Worm (Caenorhabditis elegans) whole organism, late embryonic: Measurements from ENCODE around the gene F09B12.5.
A peak's percentile ranks its signal among the peaks of the same experiment; 100 is the strongest.

ENCODE experiments used
- C08G9.2 ChIP-seq: sonication (generic microtip); optimal IDR thresholded peaks from 2 replicates; lab custom pipeline; 2016; ENCODE audit warnings: mild to moderate bottlenecking, missing genetic modification characterization, moderate library complexity, missing compliant biosample characterization
- F13H6.1 ChIP-seq: sonication (generic microtip); optimal IDR thresholded peaks from 2 replicates; lab custom pipeline; 2016; ENCODE audit warnings: missing genetic modification characterization, missing compliant biosample characterization
- Y22D7AL.16 ChIP-seq: sonication (generic microtip); optimal IDR thresholded peaks from 2 replicates; lab custom pipeline; 2016; ENCODE audit warnings: missing genetic modification characterization, missing compliant biosample characterization
- ahr-1 ChIP-seq: sonication (generic microtip); optimal IDR thresholded peaks from 2 replicates; lab custom pipeline; 2016; ENCODE audit warnings: missing genetic modification characterization, missing compliant biosample characterization
- ceh-14 ChIP-seq: sonication (generic microtip); optimal IDR thresholded peaks from 2 replicates; lab custom pipeline; 2016; ENCODE audit warnings: missing genotype, missing genetic modification characterization, missing compliant biosample characterization
- ceh-2 ChIP-seq: sonication (generic microtip); optimal IDR thresholded peaks from 2 replicates; lab custom pipeline; 2016; ENCODE audit warnings: missing genotype, missing genetic modification characterization, missing compliant biosample characterization
- ceh-22 ChIP-seq: sonication (generic microtip); optimal IDR thresholded peaks from 2 replicates; lab custom pipeline; 2017; ENCODE audit warnings: missing biosample characterization, missing genetic modification characterization
- ceh-24 ChIP-seq: sonication (generic microtip); optimal IDR thresholded peaks from 2 replicates; lab custom pipeline; 2016; ENCODE audit warnings: mild to moderate bottlenecking, missing genetic modification characterization, missing compliant biosample characterization
- ceh-30 ChIP-seq: fragments of 150-350 bp; optimal IDR thresholded peaks from 2 replicates; lab custom pipeline; 2014; ENCODE audit warnings: missing biosample characterization, missing genetic modification characterization
- ceh-31 ChIP-seq: sonication (generic microtip); optimal IDR thresholded peaks from 2 replicates; lab custom pipeline; 2016; ENCODE audit warnings: missing genetic modification characterization, missing compliant biosample characterization
- ceh-48 ChIP-seq: sonication (generic microtip); optimal IDR thresholded peaks from 2 replicates; lab custom pipeline; 2016; ENCODE audit warnings: missing genetic modification characterization, inconsistent platforms, missing compliant biosample characterization
- ceh-9 ChIP-seq: sonication (generic microtip); optimal IDR thresholded peaks from 2 replicates; lab custom pipeline; 2016; ENCODE audit warnings: mild to moderate bottlenecking, missing genetic modification characterization, inconsistent platforms, missing compliant biosample characterization
- che-1 ChIP-seq: sonication (generic microtip); optimal IDR thresholded peaks from 2 replicates; lab custom pipeline; 2016; ENCODE audit warnings: mild to moderate bottlenecking, missing genetic modification characterization, missing compliant biosample characterization
- dmd-4 ChIP-seq: sonication (generic microtip); optimal IDR thresholded peaks from 2 replicates; lab custom pipeline; 2016; ENCODE audit warnings: borderline replicate concordance, missing genetic modification characterization, missing compliant biosample characterization
- elt-2 ChIP-seq: sonication (generic microtip); optimal IDR thresholded peaks from 2 replicates; lab custom pipeline; 2016; ENCODE audit warnings: missing genetic modification reagents, missing genetic modification characterization, missing compliant biosample characterization
- elt-4 ChIP-seq: sonication (generic microtip); optimal IDR thresholded peaks from 2 replicates; lab custom pipeline; 2016; ENCODE audit warnings: missing genetic modification characterization, missing compliant biosample characterization
- ets-4 ChIP-seq: sonication (generic microtip); optimal IDR thresholded peaks from 2 replicates; lab custom pipeline; 2016; ENCODE audit warnings: missing genetic modification characterization, missing compliant biosample characterization
- gmeb-2 ChIP-seq: sonication (generic microtip); optimal IDR thresholded peaks from 2 replicates; lab custom pipeline; 2016; ENCODE audit warnings: missing genetic modification characterization, inconsistent platforms, missing compliant biosample characterization
- hlh-13 ChIP-seq: fragments of 200-800 bp; sonication (Bioruptor generic); optimal IDR thresholded peaks from 2 replicates; lab custom pipeline; 2018; ENCODE audit warnings: mild to moderate bottlenecking, missing genetic modification characterization, missing compliant biosample characterization
- hlh-30 ChIP-seq: sonication (generic microtip); optimal IDR thresholded peaks from 2 replicates; lab custom pipeline; 2017; ENCODE audit warnings: antibody characterized with exemption, missing genetic modification characterization, missing compliant biosample characterization; ENCODE audit not compliant: insufficient read depth
- hlh-6 ChIP-seq: sonication (generic microtip); optimal IDR thresholded peaks from 2 replicates; lab custom pipeline; 2016; ENCODE audit warnings: missing genotype, missing genetic modification characterization, missing compliant biosample characterization
- hlh-8 ChIP-seq: sonication (generic microtip); optimal IDR thresholded peaks from 2 replicates; lab custom pipeline; 2016; ENCODE audit warnings: missing genotype, missing genetic modification characterization, missing compliant biosample characterization
- nfya-1 ChIP-seq: sonication (generic microtip); optimal IDR thresholded peaks from 2 replicates; lab custom pipeline; 2017; ENCODE audit warnings: missing genetic modification characterization, mild to moderate bottlenecking, missing compliant biosample characterization, antibody characterized with exemption, moderate library complexity
- npax-4 ChIP-seq: sonication (generic microtip); optimal IDR thresholded peaks from 2 replicates; lab custom pipeline; 2016; ENCODE audit warnings: missing genetic modification characterization, missing compliant biosample characterization
- odd-2 ChIP-seq: sonication (generic microtip); optimal IDR thresholded peaks from 2 replicates; lab custom pipeline; 2017; ENCODE audit warnings: antibody characterized with exemption, mild to moderate bottlenecking, missing genetic modification characterization, missing compliant biosample characterization
- pag-3 ChIP-seq: sonication (generic microtip); optimal IDR thresholded peaks from 2 replicates; lab custom pipeline; 2016; ENCODE audit warnings: missing compliant biosample characterization, missing genetic modification characterization, borderline replicate concordance
- pat-9 ChIP-seq: fragments of 200-800 bp; sonication (Bioruptor generic); optimal IDR thresholded peaks from 2 replicates; lab custom pipeline; 2018; ENCODE audit warnings: mild to moderate bottlenecking, missing genetic modification characterization, moderate library complexity, missing compliant biosample characterization
- ref-2 ChIP-seq: sonication (generic microtip); optimal IDR thresholded peaks from 2 replicates; lab custom pipeline; 2016; ENCODE audit warnings: missing genetic modification characterization, missing compliant biosample characterization
- rnt-1 ChIP-seq: sonication (generic microtip); optimal IDR thresholded peaks from 2 replicates; lab custom pipeline; 2016; ENCODE audit warnings: missing genetic modification characterization, missing compliant biosample characterization
- sox-2 ChIP-seq: fragments of 200-800 bp; sonication (Bioruptor generic); IDR thresholded peaks from 2 replicates; pipeline ENCODE4 v1.3.6; 2022; ENCODE audit warnings: missing genetic modification reagents, missing genetic modification characterization, missing compliant biosample characterization
- tbx-2 ChIP-seq: sonication (generic microtip); optimal IDR thresholded peaks from 2 replicates; lab custom pipeline; 2016; ENCODE audit warnings: missing genetic modification characterization, missing compliant biosample characterization
- ttx-3 ChIP-seq: sonication (generic microtip); optimal IDR thresholded peaks from 2 replicates; lab custom pipeline; 2016; ENCODE audit warnings: missing genetic modification reagents, missing genetic modification characterization, missing compliant biosample characterization
- unc-3 ChIP-seq, 2 experiments: fragments of 200-800 bp in 1 of 2; sonication (Bioruptor generic) in 1 of 2; sonication (generic microtip) in 1 of 2; conservative IDR thresholded peaks in 1 of 2; optimal IDR thresholded peaks in 1 of 2; 2 replicates each; pipeline versions ENCODE4 v1.3.6 to Lab custom; 2016 to 2022; ENCODE audit warnings: missing compliant biosample characterization in 2 of 2, missing genetic modification characterization in 2 of 2, missing genetic modification reagents in 1 of 2
- unc-55 ChIP-seq: sonication (generic microtip); optimal IDR thresholded peaks from 2 replicates; lab custom pipeline; 2017; ENCODE audit warnings: missing biosample characterization, missing genetic modification reagents, missing genetic modification characterization
- unc-86 ChIP-seq: sonication (generic microtip); optimal IDR thresholded peaks from 2 replicates; lab custom pipeline; 2016; ENCODE audit warnings: missing genetic modification characterization, missing compliant biosample characterization
- zip-5 ChIP-seq: sonication (generic microtip); optimal IDR thresholded peaks from 2 replicates; lab custom pipeline; 2016; ENCODE audit warnings: missing genetic modification characterization, missing compliant biosample characterization
- ztf-16 ChIP-seq: sonication (generic microtip); optimal IDR thresholded peaks from 2 replicates; lab custom pipeline; 2017; ENCODE audit warnings: missing genetic modification characterization, missing compliant biosample characterization

F09B12.5 gene

ce11 chrX:15076909-15077308 is 7.6 kb upstream of the F09B12.5 start:
- TF ChIP-seq che-1, result no peak
- TF ChIP-seq tbx-2 (tag; lab: Kevin White, UChicago), result no peak
- no peak for TF ChIP-seq ceh-14 (tag; lab: Kevin White, UChicago)
- no peak for TF ChIP-seq dmd-4 (tag; lab: Kevin White, UChicago)
- TF ChIP-seq hlh-6 (tag; lab: Kevin White, UChicago), result no peak
- TF ChIP-seq ceh-30 (tag; lab: Kevin White, UChicago), result no peak
- TF ChIP-seq elt-4, result no peak
- TF ChIP-seq sox-2 (GFP tag; lab: Robert Waterston, UW), result no peak
- no peak for TF ChIP-seq odd-2
- TF ChIP-seq rnt-1, result no peak
- TF ChIP-seq unc-3 (GFP tag; conservative IDR thresholded peaks at IDR 0.05; lab: Robert Waterston, UW), result no peak
- TF ChIP-seq unc-3 (tag; optimal IDR thresholded peaks at IDR 0.05; lab: Kevin White, UChicago), result no peak
- TF ChIP-seq hlh-8, result no peak
- no peak for TF ChIP-seq pat-9 (tag; lab: Kevin White, UChicago)
- no peak for TF ChIP-seq pag-3 (tag; lab: Kevin White, UChicago)
- no peak for TF ChIP-seq hlh-30 (tag; lab: Kevin White, UChicago)
- TF ChIP-seq ztf-16 (tag; lab: Kevin White, UChicago), result no peak

- TF ChIP-seq C08G9.2 (tag; lab: Kevin White, UChicago) (no peak), F13H6.1 (tag; lab: Kevin White, UChicago) (no peak), elt-2 (tag; lab: Kevin White, UChicago) (peak; percentile 3)
- TF ChIP-seq, all 69 proteins: peak for 1
Observed at ce11 chrX:15077597-15078261, 6.8 kb upstream of the F09B12.5 start, which contains the start of the genes H40L08.8, H40L08.2 and H40L08.7. H40L08.8 (minus strand) TSS chrX:15077633. H40L08.2 (minus strand) TSS chrX:15077744. H40L08.7 (minus strand) TSS chrX:15077744.

ce11 chrX:15078276-15078675 is 6.2 kb upstream of the F09B12.5 start:
- TF ChIP-seq ceh-14 (tag; lab: Kevin White, UChicago) (no peak), dmd-4 (tag; lab: Kevin White, UChicago) (no peak), ceh-24 (tag; lab: Kevin White, UChicago) (no peak), ceh-2 (tag; lab: Kevin White, UChicago) (no peak), ceh-48 (tag; lab: Kevin White, UChicago) (no peak), unc-86 (no peak), zip-5 (tag; lab: Kevin White, UChicago) (no peak), hlh-6 (tag; lab: Kevin White, UChicago) (no peak), gmeb-2 (tag; lab: Kevin White, UChicago) (no peak), ets-4 (tag; lab: Kevin White, UChicago) (no peak)

- TF ChIP-seq ceh-22 (no peak), nfya-1 (tag; lab: Kevin White, UChicago) (no peak), ceh-9 (tag; lab: Kevin White, UChicago) (no peak), dmd-4 (tag; lab: Kevin White, UChicago) (no peak), hlh-13 (no peak), ref-2 (peak; percentile 33)
- TF ChIP-seq, all 69 proteins: peak for 1
Observed at ce11 chrX:15079406-15079805, 5.1 kb upstream of the F09B12.5 start.

- TF ChIP-seq dmd-4 (tag; lab: Kevin White, UChicago) (no peak), odd-2 (no peak), elt-4 (no peak), ets-4 (tag; lab: Kevin White, UChicago) (no peak), unc-3 (GFP tag; conservative IDR thresholded peaks at IDR 0.05; lab: Robert Waterston, UW) (no peak), unc-3 (tag; optimal IDR thresholded peaks at IDR 0.05; lab: Kevin White, UChicago) (no peak), Y22D7AL.16 (tag; lab: Kevin White, UChicago) (no peak), unc-55 (GFP tag; lab: Kevin White, UChicago) (no peak), pat-9 (tag; lab: Kevin White, UChicago) (no peak), npax-4 (no peak), ceh-14 (tag; lab: Kevin White, UChicago) (no peak), ahr-1 (tag; lab: Kevin White, UChicago) (no peak), ttx-3 (tag; lab: Kevin White, UChicago) (no peak), ztf-16 (tag; lab: Kevin White, UChicago) (no peak), nfya-1 (tag; lab: Kevin White, UChicago) (no peak), F13H6.1 (tag; lab: Kevin White, UChicago) (no peak), ref-2 (no peak), ceh-31 (tag; lab: Kevin White, UChicago) (no peak)
Observed at ce11 chrX:15081486-15081885, 3.0 kb upstream of the F09B12.5 start.
